Worm (Caenorhabditis elegans) whole organism, L3 larva: ENCODE measurements around the gene F21G4.5.

Experiments used
- aly-2 ChIP-seq: fragments of 150-350 bp; optimal IDR thresholded peaks from 2 replicates; lab custom pipeline; 2014; ENCODE audit warnings: missing biosample characterization, missing genetic modification characterization
- ama-1 ChIP-seq: fragments of 150-350 bp; optimal IDR thresholded peaks from 2 replicates; lab custom pipeline; 2018
- ceh-28 ChIP-seq: fragments of 150-350 bp; optimal IDR thresholded peaks from 2 replicates; lab custom pipeline; 2014; ENCODE audit warnings: missing biosample characterization, missing genetic modification reagents, missing genetic modification characterization
- ceh-82 ChIP-seq: fragments of 150-350 bp; optimal IDR thresholded peaks from 2 replicates; lab custom pipeline; 2014; ENCODE audit warnings: missing biosample characterization, missing genetic modification characterization
- egl-5 ChIP-seq: fragments of 150-350 bp; optimal IDR thresholded peaks from 2 replicates; lab custom pipeline; 2017; ENCODE audit warnings: missing biosample characterization, missing genetic modification reagents, missing genetic modification characterization, inconsistent platforms
- elt-2 ChIP-seq: sonication (generic microtip); optimal IDR thresholded peaks from 2 replicates; lab custom pipeline; 2016; ENCODE audit warnings: missing genetic modification reagents, mild to moderate bottlenecking, missing genetic modification characterization, missing compliant biosample characterization
- eor-1 ChIP-seq, 2 experiments: fragments of 150-350 bp; optimal IDR thresholded peaks; 2 replicates each; lab custom pipeline; 2014 to 2018; ENCODE audit warnings: missing biosample characterization in 2 of 2, missing genetic modification characterization in 2 of 2
- fkh-10 ChIP-seq: sonication (generic microtip); optimal IDR thresholded peaks from 2 replicates; lab custom pipeline; 2017; ENCODE audit warnings: missing biosample characterization, missing genetic modification reagents, missing genetic modification characterization
- fkh-2 ChIP-seq: fragments of 150-350 bp; optimal IDR thresholded peaks from 2 replicates; lab custom pipeline; 2014; ENCODE audit warnings: missing biosample characterization, missing genetic modification reagents, missing genetic modification characterization
- fos-1 ChIP-seq: fragments of 150-350 bp; optimal IDR thresholded peaks from 2 replicates; lab custom pipeline; 2014; ENCODE audit warnings: missing biosample characterization, missing genetic modification characterization
- hmg-11 ChIP-seq: sonication (generic microtip); optimal IDR thresholded peaks from 2 replicates; lab custom pipeline; 2016; ENCODE audit warnings: missing genetic modification characterization, missing compliant biosample characterization
- jun-1 ChIP-seq: fragments of 150-350 bp; optimal IDR thresholded peaks from 2 replicates; lab custom pipeline; 2014; ENCODE audit warnings: missing biosample characterization, missing genetic modification reagents, missing genetic modification characterization
- lsy-12 ChIP-seq: sonication (generic microtip); optimal IDR thresholded peaks from 2 replicates; lab custom pipeline; 2016; ENCODE audit warnings: mild to moderate bottlenecking, missing genetic modification characterization, missing compliant biosample characterization
- mdl-1 ChIP-seq: fragments of 150-350 bp; optimal IDR thresholded peaks from 2 replicates; lab custom pipeline; 2014; ENCODE audit warnings: missing biosample characterization, missing genetic modification characterization
- nhr-23 ChIP-seq: fragments of 150-350 bp; optimal IDR thresholded peaks from 2 replicates; lab custom pipeline; 2014; ENCODE audit warnings: missing biosample characterization, missing genetic modification reagents, missing genetic modification characterization
- nhr-237 ChIP-seq: fragments of 150-350 bp; optimal IDR thresholded peaks from 2 replicates; lab custom pipeline; 2014; ENCODE audit warnings: missing biosample characterization, missing genetic modification characterization
- nhr-25 ChIP-seq: sonication (generic microtip); optimal IDR thresholded peaks from 2 replicates; lab custom pipeline; 2017; ENCODE audit warnings: missing biosample characterization, missing genetic modification characterization
- nhr-28 ChIP-seq: fragments of 150-350 bp; optimal IDR thresholded peaks from 2 replicates; lab custom pipeline; 2014; ENCODE audit warnings: missing biosample characterization, missing genetic modification characterization
- nhr-43 ChIP-seq: sonication (generic microtip); optimal IDR thresholded peaks from 2 replicates; lab custom pipeline; 2016; ENCODE audit warnings: mild to moderate bottlenecking, missing genetic modification characterization, missing compliant biosample characterization; ENCODE audit not compliant: poor library complexity, severe bottlenecking
- nhr-77 ChIP-seq: fragments of 150-350 bp; optimal IDR thresholded peaks from 2 replicates; lab custom pipeline; 2014; ENCODE audit warnings: missing biosample characterization, missing genetic modification characterization
- pha-4 ChIP-seq: fragments of 150-350 bp; optimal IDR thresholded peaks from 2 replicates; lab custom pipeline; 2014; ENCODE audit warnings: missing biosample characterization, missing genetic modification reagents, missing genetic modification characterization
- pqm-1 ChIP-seq: fragments of 150-350 bp; optimal IDR thresholded peaks from 2 replicates; lab custom pipeline; 2017; ENCODE audit warnings: missing biosample characterization, missing genetic modification characterization, inconsistent platforms
- skn-1 ChIP-seq: fragments of 150-350 bp; optimal IDR thresholded peaks from 2 replicates; lab custom pipeline; 2014; ENCODE audit warnings: missing biosample characterization, missing genetic modification characterization
- unc-39 ChIP-seq: sonication (generic microtip); optimal IDR thresholded peaks from 4 replicates; lab custom pipeline; 2017; ENCODE audit warnings: missing biosample characterization, missing genetic modification characterization
- unc-62 ChIP-seq: fragments of 150-350 bp; sonication (generic microtip); optimal IDR thresholded peaks from 4 replicates; lab custom pipeline; 2014; ENCODE audit warnings: missing biosample characterization, missing genetic modification reagents, missing genetic modification characterization
- zag-1 ChIP-seq: fragments of 150-350 bp; optimal IDR thresholded peaks from 2 replicates; lab custom pipeline; 2014; ENCODE audit warnings: missing biosample characterization, missing genetic modification characterization

F21G4.5 gene

ce11 chrX:9933291-9934008 is 27.5 kb downstream of the F21G4.5 start:
- TF ChIP-seq ama-1 (lab: Kevin White, UChicago) (peak; percentile 33), egl-5 (tag; lab: Kevin White, UChicago) (no peak)

DNA sequence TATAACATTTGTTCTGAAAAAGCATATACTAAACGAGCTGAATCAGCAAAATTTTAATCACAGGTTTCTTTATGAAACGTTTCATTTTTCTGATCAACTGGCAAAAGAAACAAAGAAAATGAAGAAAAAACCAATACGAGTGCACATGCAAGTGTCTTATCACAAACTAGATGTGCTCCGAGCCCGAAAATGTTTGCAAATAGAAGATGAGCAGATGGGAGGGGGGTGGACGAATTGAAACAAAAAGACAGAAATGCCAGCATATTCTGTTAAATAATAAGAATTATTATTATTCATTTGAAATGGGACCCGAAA is 28.0 kb downstream of the F21G4.5 start:
- TF ChIP-seq unc-39 (tag; lab: Kevin White, UChicago) (no peak), jun-1 (tag; lab: Kevin White, UChicago) (no peak), pha-4 (peak; percentile 23), elt-2 (tag; lab: Kevin White, UChicago) (peak; percentile 67), pqm-1 (peak; percentile 52)
- TF ChIP-seq, all 47 proteins: peak for 3

ce11 chrX:9938091-9938490 is 32.2 kb downstream of the F21G4.5 start:
- TF ChIP-seq nhr-25 (tag; lab: Kevin White, UChicago): peak; percentile 73
- peak; percentile 20 for TF ChIP-seq nhr-43 (tag; lab: Kevin White, UChicago)
- peak; percentile 45 for TF ChIP-seq egl-5 (tag; lab: Kevin White, UChicago)
- peak; percentile 34 for TF ChIP-seq nhr-23 (tag; lab: Kevin White, UChicago)
- TF ChIP-seq ceh-82 (tag; lab: Kevin White, UChicago): no peak
- no peak for TF ChIP-seq unc-39 (tag; lab: Kevin White, UChicago)

- TF ChIP-seq elt-2 (tag; lab: Kevin White, UChicago) (peak; percentile 2), nhr-28 (no peak), pha-4 (peak; percentile 7)
Measured at ce11 chrX:9938537-9938936, 32.6 kb downstream of the F21G4.5 start, which contains the start of the genes C17G1.5 and C17G1.14. TSS of gene C17G1.5 (plus strand) at chrX:9938802. TSS of gene C17G1.14 (plus strand) at chrX:9938813.

ce11 chrX:9940524-9940923 is 34.6 kb downstream of the F21G4.5 start:
- TF ChIP-seq eor-1 (tag; optimal IDR thresholded peaks at IDR 0.05; lab: Kevin White, UChicago) (no peak), lsy-12 (tag; lab: Kevin White, UChicago) (no peak), pha-4 (peak; percentile 74), ama-1 (lab: Kevin White, UChicago) (no peak), fkh-10 (no peak), fos-1 (no peak)
- TF ChIP-seq, all 47 proteins: peak for 1

ce11 chrX:9941379-9941778 is 35.4 kb downstream of the F21G4.5 start:
- TF ChIP-seq nhr-25 (tag; lab: Kevin White, UChicago) (peak; percentile 31), ceh-82 (tag; lab: Kevin White, UChicago) (no peak), ceh-28 (tag; lab: Kevin White, UChicago) (no peak), hmg-11 (tag; lab: Kevin White, UChicago) (peak; percentile 13), nhr-28 (no peak)

ce11 chrX:9948528-9948927 is 42.6 kb downstream of the F21G4.5 start:
- TF ChIP-seq mdl-1 (tag; lab: Kevin White, UChicago) (no peak), elt-2 (tag; lab: Kevin White, UChicago) (no peak), zag-1 (tag; lab: Kevin White, UChicago) (no peak), skn-1 (no peak), unc-62 (GFP tag; lab: Kevin White, UChicago) (no peak), fkh-2 (tag; lab: Kevin White, UChicago) (no peak)

DNA sequence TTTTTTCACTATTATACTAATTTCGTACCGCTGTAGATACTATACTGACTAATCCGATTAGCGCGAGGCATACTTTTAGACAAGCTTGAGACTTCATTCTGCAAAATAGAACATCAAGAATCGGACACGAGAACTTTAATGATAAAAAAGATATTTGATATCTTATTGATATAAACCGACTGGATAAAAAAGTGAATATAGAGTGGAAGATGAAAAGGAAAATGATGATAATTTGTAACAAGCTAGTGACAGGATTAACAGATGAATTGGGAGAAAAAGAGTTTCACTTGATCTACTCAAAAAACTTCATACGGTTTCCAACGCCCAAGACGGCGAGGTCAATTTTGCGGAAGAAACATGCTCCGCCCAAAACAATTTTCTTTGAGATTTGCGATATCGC is 43.0 kb downstream of the F21G4.5 start, which contains the start of gene nas-37:
TSS of gene nas-37 (minus strand) at position 101 of the 400 bp plus-strand sequence.
- TF ChIP-seq jun-1 (tag; lab: Kevin White, UChicago) (no peak), aly-2 (tag; lab: Kevin White, UChicago) (no peak), nhr-25 (tag; lab: Kevin White, UChicago) (no peak), nhr-77 (no peak), elt-2 (tag; lab: Kevin White, UChicago) (no peak), nhr-237 (tag; lab: Kevin White, UChicago) (no peak)
